3 worm cellular contexts compared by ENCODE assay signal in the genomic region with DNA sequence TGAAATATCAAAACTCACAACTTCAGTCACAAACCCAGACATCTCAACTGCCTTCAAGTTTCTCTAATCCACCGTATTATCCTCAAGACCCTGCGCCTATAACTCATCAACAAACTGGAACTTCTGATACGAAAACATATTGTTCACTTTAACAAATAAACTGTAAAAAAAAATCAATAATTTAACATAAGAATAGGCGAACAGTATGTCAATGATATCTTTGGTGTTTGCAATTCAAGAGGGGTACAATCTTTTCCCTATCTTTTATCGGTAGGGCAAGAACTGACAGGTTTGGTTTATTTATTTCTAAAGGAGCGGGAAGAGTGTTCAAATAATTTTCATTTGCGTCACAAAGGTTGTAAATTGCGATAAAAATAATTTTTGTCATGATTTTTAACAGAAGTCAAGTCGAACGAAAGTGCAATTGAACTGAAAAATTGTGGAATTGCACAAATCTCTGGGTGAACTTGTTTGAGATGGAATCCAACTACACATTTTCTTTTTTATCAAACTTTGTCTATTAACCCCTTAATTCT.
A peak's percentile ranks its signal among the peaks of the same experiment; 100 is the strongest.
TF ChIP-seq lines count a peak whose summit lies in the region.

No protein-coding gene starts in this region.

TF ChIP-seq in whole organism, L2 larva, 48 proteins besides CTCF, POLR2A, EP300 and RAD21 (continued from another document):
- TF ChIP-seq aly-2 (tag; optimal IDR thresholded peaks at IDR 0.05; lab: Kevin White, UChicago) (peak; percentile 90), lin-13 (GFP tag; optimal IDR thresholded peaks at IDR 0.05; lab: Kevin White, UChicago) (peak; percentile 98), nhr-11 (tag; optimal IDR thresholded peaks at IDR 0.05; lab: Kevin White, UChicago) (peak; percentile 81), blmp-1 (tag; optimal IDR thresholded peaks at IDR 0.05; lab: Kevin White, UChicago; ENCODE audit: insufficient read depth) (peak; percentile 91), unc-62 (GFP tag; optimal IDR thresholded peaks at IDR 0.05; lab: Kevin White, UChicago) (peak; percentile 87), C34F6.9 (tag; optimal IDR thresholded peaks at IDR 0.05; lab: Kevin White, UChicago) (peak; percentile 99), nhr-6 (tag; optimal IDR thresholded peaks at IDR 0.05; lab: Kevin White, UChicago) (peak; percentile 99), nhr-12 (tag; optimal IDR thresholded peaks at IDR 0.05; lab: Kevin White, UChicago) (peak; percentile 40), gmeb-1 (tag; optimal IDR thresholded peaks at IDR 0.05; lab: Kevin White, UChicago) (peak; percentile 95), R02D3.7 (tag; optimal IDR thresholded peaks at IDR 0.05; lab: Kevin White, UChicago) (peak; percentile 75), ceh-82 (tag; optimal IDR thresholded peaks at IDR 0.05; lab: Kevin White, UChicago) (peak; percentile 89), ztf-11 (tag; optimal IDR thresholded peaks at IDR 0.05; lab: Kevin White, UChicago) (peak; percentile 73), unc-55 (GFP tag; optimal IDR thresholded peaks at IDR 0.05; lab: Kevin White, UChicago) (peak; percentile 99), ztf-4 (tag; optimal IDR thresholded peaks at IDR 0.05; lab: Kevin White, UChicago) (peak; percentile 97), sem-4 (tag; optimal IDR thresholded peaks at IDR 0.05; lab: Kevin White, UChicago) (peak; percentile 98), lsy-2 (tag; optimal IDR thresholded peaks at IDR 0.05; lab: Kevin White, UChicago) (peak; percentile 94 to 97), nhr-25 (tag; optimal IDR thresholded peaks at IDR 0.05; lab: Kevin White, UChicago) (peak; percentile 98), peb-1 (tag; optimal IDR thresholded peaks at IDR 0.05; lab: Kevin White, UChicago) (no peak), nhr-129 (tag; optimal IDR thresholded peaks at IDR 0.05; lab: Kevin White, UChicago) (peak; percentile 99), sma-3 (GFP tag; optimal IDR thresholded peaks at IDR 0.05; lab: Kevin White, UChicago) (peak; percentile 98), lin-11 (tag; optimal IDR thresholded peaks at IDR 0.05; lab: Kevin White, UChicago) (peak; percentile 76), elt-3 (tag; optimal IDR thresholded peaks at IDR 0.05; lab: Kevin White, UChicago) (no peak), sma-9 (GFP tag; optimal IDR thresholded peaks at IDR 0.05; lab: Kevin White, UChicago) (peak; percentile 98), sma-9 (tag; optimal IDR thresholded peaks at IDR 0.05; lab: Kevin White, UChicago) (no peak), unc-39 (tag; optimal IDR thresholded peaks at IDR 0.05; lab: Kevin White, UChicago) (no peak), F13H6.1 (tag; optimal IDR thresholded peaks at IDR 0.05; lab: Kevin White, UChicago) (peak; percentile 97), mab-5 (tag; optimal IDR thresholded peaks at IDR 0.05; lab: Kevin White, UChicago) (peak; percentile 97), zag-1 (tag; optimal IDR thresholded peaks at IDR 0.05; lab: Kevin White, UChicago) (peak; percentile 92)

TF ChIP-seq in whole organism, L4 larva, 104 proteins besides CTCF, POLR2A, EP300 and RAD21 (continued from another document and continues in another):
- TF ChIP-seq unc-62 (GFP tag; optimal IDR thresholded peaks at IDR 0.05 in 1 of 2; lab: Kevin White, UChicago): peak; percentile 65 to 100
- peak; percentile 96 for TF ChIP-seq unc-62 (tag; optimal IDR thresholded peaks at IDR 0.05; lab: Kevin White, UChicago)
- TF ChIP-seq pha-4 (GFP tag; IDR thresholded peaks at IDR 0.05; lab: Robert Waterston, UW): peak; percentile 96
- TF ChIP-seq pha-4 (tag; optimal IDR thresholded peaks at IDR 0.05; lab: Kevin White, UChicago): peak; percentile 95
- peak; percentile 96 for TF ChIP-seq spr-1 (tag; optimal IDR thresholded peaks at IDR 0.05; lab: Kevin White, UChicago)
- peak; percentile 98 for TF ChIP-seq duxl-1 (tag; optimal IDR thresholded peaks at IDR 0.05; lab: Kevin White, UChicago; ENCODE audit: poor library complexity)
- TF ChIP-seq zfp-2 (tag; optimal IDR thresholded peaks at IDR 0.05; lab: Kevin White, UChicago): peak; percentile 76
- peak; percentile 39 for TF ChIP-seq F49E8.2 (tag; optimal IDR thresholded peaks at IDR 0.05; lab: Kevin White, UChicago; ENCODE audit: borderline replicate concordance)
- peak; percentile 97 for TF ChIP-seq nhr-48 (tag; optimal IDR thresholded peaks at IDR 0.05; lab: Kevin White, UChicago)
- peak; percentile 87; the same call in 1 of the 2 replicates for TF ChIP-seq D1046.2 (GFP tag; IDR thresholded peaks at IDR 0.05; lab: Robert Waterston, UW)
- peak; percentile 84; the same call in 1 of the 2 replicates for TF ChIP-seq vab-7 (GFP tag; IDR thresholded peaks at IDR 0.05; lab: Robert Waterston, UW)
- peak; percentile 89 for TF ChIP-seq mxl-3 (GFP tag; optimal IDR thresholded peaks at IDR 0.05; lab: Kevin White, UChicago)
- TF ChIP-seq ctbp-1 (GFP tag; IDR thresholded peaks at IDR 0.05; lab: Robert Waterston, UW): peak; percentile 98
- TF ChIP-seq ztf-11 (tag; optimal IDR thresholded peaks at IDR 0.05; lab: Kevin White, UChicago): peak; percentile 56
- TF ChIP-seq dmd-8 (GFP tag; IDR thresholded peaks at IDR 0.05; lab: Robert Waterston, UW): 0 out of 2 replicates have a peak, but pooled peaks have one; percentile 5
- peak; percentile 71 to 85 for TF ChIP-seq hif-1 (tag; optimal IDR thresholded peaks at IDR 0.05; lab: Kevin White, UChicago)
- no peak for TF ChIP-seq ama-1 (optimal IDR thresholded peaks at IDR 0.05; lab: Kevin White, UChicago)
- peak; percentile 94 for TF ChIP-seq lir-3 (tag; optimal IDR thresholded peaks at IDR 0.05; lab: Kevin White, UChicago)
- TF ChIP-seq egl-43 (GFP tag; IDR thresholded peaks at IDR 0.05; lab: Robert Waterston, UW): peak; percentile 78
- peak; percentile 29 to 68 for TF ChIP-seq ZK546.5 (tag; optimal IDR thresholded peaks at IDR 0.05; lab: Kevin White, UChicago)
- no peak for TF ChIP-seq F26F4.8 (GFP tag; conservative IDR thresholded peaks at IDR 0.05; lab: Robert Waterston, UW)
- TF ChIP-seq lim-7 (GFP tag; IDR thresholded peaks at IDR 0.05; lab: Robert Waterston, UW): no peak
- peak; percentile 87 for TF ChIP-seq nhr-76 (tag; optimal IDR thresholded peaks at IDR 0.05; lab: Kevin White, UChicago)
- peak; percentile 83 for TF ChIP-seq mxl-2 (GFP tag; conservative IDR thresholded peaks at IDR 0.05; lab: Robert Waterston, UW)
- peak; percentile 90 for TF ChIP-seq Y5F2A.4 (GFP tag; optimal IDR thresholded peaks at IDR 0.05; lab: Kevin White, UChicago)
- peak; percentile 96 for TF ChIP-seq lin-13 (GFP tag; optimal IDR thresholded peaks at IDR 0.05; lab: Kevin White, UChicago)
- peak; percentile 99 for TF ChIP-seq aha-1 (tag; lab: Kevin White, UChicago)
- TF ChIP-seq egl-27 (tag; optimal IDR thresholded peaks at IDR 0.05; lab: Kevin White, UChicago): peak; percentile 69
- peak; percentile 67 for TF ChIP-seq daf-19 (GFP tag; conservative IDR thresholded peaks at IDR 0.05; lab: Robert Waterston, UW)
- TF ChIP-seq daf-12 (tag; optimal IDR thresholded peaks at IDR 0.05; lab: Kevin White, UChicago): peak; percentile 9
- TF ChIP-seq sdz-12 (GFP tag; optimal IDR thresholded peaks at IDR 0.05; lab: Kevin White, UChicago): no peak
- peak; percentile 92 for TF ChIP-seq lin-1 (GFP tag; IDR thresholded peaks at IDR 0.05; lab: Robert Waterston, UW)
- TF ChIP-seq spr-3 (GFP tag; optimal IDR thresholded peaks at IDR 0.05; lab: Kevin White, UChicago): peak; percentile 91
- TF ChIP-seq mep-1 (tag; optimal IDR thresholded peaks at IDR 0.05; lab: Kevin White, UChicago): peak; percentile 100
- TF ChIP-seq hmg-1.1 (GFP tag; IDR thresholded peaks at IDR 0.05; lab: Robert Waterston, UW): peak; percentile 99
- TF ChIP-seq lin-29 (GFP tag; IDR thresholded peaks at IDR 0.05; lab: Robert Waterston, UW): peak; percentile 94
- TF ChIP-seq nhr-28 (tag; optimal IDR thresholded peaks at IDR 0.05; lab: Kevin White, UChicago): peak; percentile 91
- TF ChIP-seq hlh-30 (tag; optimal IDR thresholded peaks at IDR 0.05; lab: Kevin White, UChicago; ENCODE audit: insufficient read depth): peak; percentile 93
- TF ChIP-seq gei-8 (GFP tag; optimal IDR thresholded peaks at IDR 0.05; lab: Kevin White, UChicago): peak; percentile 75
- 0 out of 2 replicates have a peak, but pooled peaks have one; percentile 32 for TF ChIP-seq ceh-44 (GFP tag; IDR thresholded peaks at IDR 0.05; lab: Robert Waterston, UW)
- TF ChIP-seq mes-2 (tag; optimal IDR thresholded peaks at IDR 0.05; lab: Kevin White, UChicago; ENCODE audit: poor library complexity, severe bottlenecking): peak; percentile 94
- peak in 1 of 2 experiments; percentile 85; a peak in 1 of 4 replicates for TF ChIP-seq madf-5 (GFP tag; IDR thresholded peaks at IDR 0.05; lab: Robert Waterston, UW)
- no peak for TF ChIP-seq unc-130 (GFP tag; optimal IDR thresholded peaks at IDR 0.05; lab: Kevin White, UChicago)
- TF ChIP-seq cey-2 (tag; optimal IDR thresholded peaks at IDR 0.05; lab: Kevin White, UChicago; ENCODE audit: borderline replicate concordance, insufficient read depth): peak; percentile 86
- TF ChIP-seq zfp-3 (GFP tag; conservative IDR thresholded peaks at IDR 0.05; lab: Robert Waterston, UW): peak; percentile 95
- peak; percentile 95 for TF ChIP-seq madf-9 (GFP tag; conservative IDR thresholded peaks at IDR 0.05; lab: Robert Waterston, UW)
- peak; percentile 90 for TF ChIP-seq nhr-237 (tag; optimal IDR thresholded peaks at IDR 0.05; lab: Kevin White, UChicago)
- no peak for TF ChIP-seq aly-2 (tag; optimal IDR thresholded peaks at IDR 0.05; lab: Kevin White, UChicago)

TF ChIP-seq in whole organism, late embryonic, 69 proteins besides CTCF, POLR2A, EP300 and RAD21 (continued from another document):
- TF ChIP-seq pax-1 (tag; optimal IDR thresholded peaks at IDR 0.05; lab: Kevin White, UChicago): peak; percentile 20
- peak; percentile 9; the same call in 1 of the 2 replicates for TF ChIP-seq unc-3 (GFP tag; conservative IDR thresholded peaks at IDR 0.05; lab: Robert Waterston, UW)
- peak; percentile 55 for TF ChIP-seq unc-3 (tag; optimal IDR thresholded peaks at IDR 0.05; lab: Kevin White, UChicago)
- TF ChIP-seq pros-1 (tag; optimal IDR thresholded peaks at IDR 0.05; lab: Kevin White, UChicago): no peak
- peak; percentile 85 for TF ChIP-seq rnt-1 (tag; optimal IDR thresholded peaks at IDR 0.05; lab: Kevin White, UChicago)
- TF ChIP-seq K09A11.1 (tag; optimal IDR thresholded peaks at IDR 0.05; lab: Kevin White, UChicago; ENCODE audit: insufficient read depth): peak; percentile 78
- no peak for TF ChIP-seq ceh-24 (tag; optimal IDR thresholded peaks at IDR 0.05; lab: Kevin White, UChicago)
TF ChIP-seq in whole organism, late embryonic: peak in this region for 20.
